Worm (Caenorhabditis elegans): ENCODE measurements around the gene pha-4.
A peak's percentile ranks its signal among the peaks of the same experiment; 100 is the strongest.

The pha-4 gene

DNA sequence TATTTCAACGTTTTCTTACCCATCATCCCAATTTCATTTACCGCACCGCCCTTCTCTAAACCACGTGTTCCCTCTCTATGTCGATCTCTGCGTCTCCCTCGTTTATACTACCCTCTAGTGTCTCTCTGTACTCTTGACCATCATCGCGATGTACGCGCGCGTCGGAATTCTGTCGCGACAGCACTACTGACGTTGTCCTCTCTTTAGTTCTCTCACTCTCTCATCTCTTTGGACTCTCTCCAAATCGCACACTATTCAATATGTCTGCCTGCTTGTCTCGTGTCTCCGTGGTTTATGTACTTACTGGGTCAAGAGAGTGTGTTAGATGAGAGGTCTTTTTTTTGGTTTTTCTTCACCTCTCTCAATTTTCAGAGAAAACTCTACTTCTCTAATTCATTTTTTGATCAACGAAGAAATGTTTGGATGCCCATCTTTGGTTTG lies 25.4 kb downstream of the pha-4 start (continued):
- TF ChIP-seq Y48G9A.11 (GFP tag; IDR thresholded peaks at IDR 0.05), result no peak
- TF ChIP-seq lin-15B (tag; optimal IDR thresholded peaks at IDR 0.05), result no peak
- TF ChIP-seq unc-130 (GFP tag; optimal IDR thresholded peaks at IDR 0.05), result peak; percentile 8
- TF ChIP-seq zag-1 (tag; optimal IDR thresholded peaks at IDR 0.05), result peak; percentile 20
- TF ChIP-seq set-16 (GFP tag; IDR thresholded peaks at IDR 0.05), result peak; percentile 76
- no peak for TF ChIP-seq daf-12 (tag; optimal IDR thresholded peaks at IDR 0.05)
- TF ChIP-seq fos-1 (tag; optimal IDR thresholded peaks at IDR 0.05), result no peak
- TF ChIP-seq tag-97 (GFP tag; IDR thresholded peaks at IDR 0.05), result no peak
- TF ChIP-seq lin-38 (GFP tag; IDR thresholded peaks at IDR 0.05), result peak; percentile 65
- no peak for TF ChIP-seq F49E8.2 (tag; optimal IDR thresholded peaks at IDR 0.05; ENCODE audit: borderline replicate concordance)
- peak; percentile 87 for TF ChIP-seq zfp-3 (GFP tag; conservative IDR thresholded peaks at IDR 0.05)
- TF ChIP-seq jun-1 (tag; optimal IDR thresholded peaks at IDR 0.05), result peak; percentile 90
- peak; percentile 62 for TF ChIP-seq lin-29 (GFP tag; IDR thresholded peaks at IDR 0.05)
- peak; percentile 67 for TF ChIP-seq zip-2 (tag; optimal IDR thresholded peaks at IDR 0.05)
- TF ChIP-seq T26A8.4 (GFP tag; IDR thresholded peaks at IDR 0.05), result peak; percentile 84
- peak; percentile 75 for TF ChIP-seq F10B5.3 (tag; optimal IDR thresholded peaks at IDR 0.05)

DNA sequence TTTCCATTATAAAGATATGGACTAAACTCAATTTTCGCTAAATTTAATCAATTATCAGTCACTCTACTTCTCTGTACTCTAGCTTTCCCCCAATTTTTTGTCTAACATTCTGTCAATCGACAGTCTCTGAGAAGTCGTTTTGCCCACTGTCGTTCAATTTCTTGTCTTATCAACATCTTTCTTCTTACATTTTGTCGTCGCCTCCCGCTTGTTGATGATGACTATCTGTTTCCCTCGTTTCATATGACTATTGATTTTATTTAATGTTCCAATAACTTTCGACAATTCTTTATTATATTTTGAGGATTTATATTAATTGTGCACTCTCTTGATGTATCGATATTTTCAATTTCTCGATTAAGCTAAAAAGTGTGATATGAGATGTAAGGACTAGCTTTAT lies 26.0 kb downstream of the pha-4 start:
- TF ChIP-seq daf-19 (GFP tag; conservative IDR thresholded peaks at IDR 0.05) (no peak), aha-1 (tag) (no peak), dpl-1 (GFP tag; optimal IDR thresholded peaks at IDR 0.05) (no peak), mxl-3 (GFP tag; optimal IDR thresholded peaks at IDR 0.05) (peak; percentile 2), mep-1 (tag; optimal IDR thresholded peaks at IDR 0.05) (no peak), madf-5 (GFP tag; IDR thresholded peaks at IDR 0.05) (no peak), R02D3.7 (tag; optimal IDR thresholded peaks at IDR 0.05) (no peak), lsy-2 (tag; optimal IDR thresholded peaks at IDR 0.05) (no peak), spr-1 (tag; optimal IDR thresholded peaks at IDR 0.05) (no peak), mxl-2 (GFP tag; conservative IDR thresholded peaks at IDR 0.05) (no peak), nhr-6 (tag; optimal IDR thresholded peaks at IDR 0.05) (no peak), nhr-10 (tag; optimal IDR thresholded peaks at IDR 0.05) (no peak), ztf-7 (tag; optimal IDR thresholded peaks at IDR 0.05) (no peak), F44E2.7 (GFP tag; IDR thresholded peaks at IDR 0.05) (no peak), vab-7 (GFP tag; IDR thresholded peaks at IDR 0.05) (no peak), unc-39 (tag; optimal IDR thresholded peaks at IDR 0.05) (no peak), attf-4 (tag; optimal IDR thresholded peaks at IDR 0.05) (no peak), dve-1 (tag; optimal IDR thresholded peaks at IDR 0.05; ENCODE audit: insufficient read depth) (peak; percentile 22), mdt-29 (GFP tag; IDR thresholded peaks at IDR 0.05) (no peak), hmg-1.1 (GFP tag; IDR thresholded peaks at IDR 0.05) (no peak), lim-7 (GFP tag; IDR thresholded peaks at IDR 0.05) (no peak), ctbp-1 (GFP tag; IDR thresholded peaks at IDR 0.05) (no peak), fos-1 (tag; optimal IDR thresholded peaks at IDR 0.05) (no peak), Y75B8A.6 (GFP tag; IDR thresholded peaks at IDR 0.05) (no peak), F37D6.2 (tag; optimal IDR thresholded peaks at IDR 0.05) (no peak), mes-2 (tag; optimal IDR thresholded peaks at IDR 0.05; ENCODE audit: poor library complexity, severe bottlenecking) (no peak), php-3 (GFP tag; IDR thresholded peaks at IDR 0.05) (no peak), zip-2 (tag; optimal IDR thresholded peaks at IDR 0.05) (no peak), pqm-1 (tag; optimal IDR thresholded peaks at IDR 0.05) (peak; percentile 13), duxl-1 (tag; optimal IDR thresholded peaks at IDR 0.05; ENCODE audit: poor library complexity) (no peak), ztf-11 (tag; optimal IDR thresholded peaks at IDR 0.05) (no peak), lin-29 (GFP tag; IDR thresholded peaks at IDR 0.05) (no peak), zip-11 (GFP tag; IDR thresholded peaks at IDR 0.05) (no peak), sdz-12 (GFP tag; optimal IDR thresholded peaks at IDR 0.05) (no peak), arid-1 (GFP tag; conservative IDR thresholded peaks at IDR 0.05) (no peak), F49E8.2 (tag; optimal IDR thresholded peaks at IDR 0.05; ENCODE audit: borderline replicate concordance) (no peak), unc-130 (GFP tag; optimal IDR thresholded peaks at IDR 0.05) (no peak), lin-38 (GFP tag; IDR thresholded peaks at IDR 0.05) (no peak), nhr-28 (tag; optimal IDR thresholded peaks at IDR 0.05) (peak; percentile 48), ceh-62 (tag; optimal IDR thresholded peaks at IDR 0.05) (no peak), gei-8 (GFP tag; optimal IDR thresholded peaks at IDR 0.05) (no peak)
